Worm (Caenorhabditis elegans) whole organism, young adult: ENCODE results near the gene cpt-3.

Experiments
- D2030.7 ChIP-seq: fragments of 200-800 bp; sonication (Bioruptor generic); IDR thresholded peaks from 2 replicates; pipeline ENCODE4 v1.3.6; 2022; ENCODE audit warnings: missing genetic modification reagents, missing genetic modification characterization, missing compliant biosample characterization
- F10E7.11 ChIP-seq: sonication (generic microtip); optimal IDR thresholded peaks from 2 replicates; lab custom pipeline; 2017; ENCODE audit warnings: mild to moderate bottlenecking, missing genetic modification characterization, moderate library complexity, missing compliant biosample characterization
- F23B12.7 ChIP-seq: sonication (generic microtip); optimal IDR thresholded peaks from 2 replicates; lab custom pipeline; 2017; ENCODE audit warnings: missing genetic modification characterization, mild to moderate bottlenecking, missing compliant biosample characterization, antibody characterized with exemption, moderate library complexity; ENCODE audit not compliant: insufficient read depth
- F52B5.7 ChIP-seq: sonication (generic microtip); optimal IDR thresholded peaks from 2 replicates; lab custom pipeline; 2016; ENCODE audit warnings: mild to moderate bottlenecking, missing genetic modification characterization, missing compliant biosample characterization
- K12H6.12 ChIP-seq: fragments of 200-800 bp; sonication (Bioruptor generic); optimal IDR thresholded peaks from 2 replicates; lab custom pipeline; 2018; ENCODE audit warnings: mild to moderate bottlenecking, missing genetic modification characterization, missing compliant biosample characterization
- Y67H2A.10 ChIP-seq: fragments of 200-800 bp; sonication (Bioruptor generic); conservative IDR thresholded peaks from 2 replicates; pipeline ENCODE4 v1.3.6; 2022; ENCODE audit warnings: missing genetic modification reagents, missing genetic modification characterization, missing compliant biosample characterization
- Y79H2A.3 ChIP-seq: fragments of 200-800 bp; sonication (Bioruptor generic); conservative IDR thresholded peaks from 2 replicates; pipeline ENCODE4 v1.3.6; 2022; ENCODE audit warnings: missing genetic modification reagents, missing genetic modification characterization, missing compliant biosample characterization
- Y95B8A.8 ChIP-seq: fragments of 200-800 bp; sonication (Bioruptor generic); IDR thresholded peaks from 2 replicates; pipeline ENCODE4 v1.3.6; 2022; ENCODE audit warnings: missing genetic modification reagents, missing genetic modification characterization, missing compliant biosample characterization
- ZK185.1 ChIP-seq: sonication (generic microtip); optimal IDR thresholded peaks from 2 replicates; lab custom pipeline; 2016; ENCODE audit warnings: mild to moderate bottlenecking, missing genetic modification characterization, missing compliant biosample characterization; ENCODE audit not compliant: poor library complexity, severe bottlenecking
- akir-1 ChIP-seq: fragments of 200-800 bp; sonication (Bioruptor generic); optimal IDR thresholded peaks from 2 replicates; lab custom pipeline; 2018; ENCODE audit warnings: mild to moderate bottlenecking, missing genetic modification characterization, moderate library complexity, missing compliant biosample characterization
- ama-1 ChIP-seq, 3 experiments: fragments of 150-350 bp in 1 of 3; sonication (generic microtip) in 2 of 3; optimal IDR thresholded peaks; 2 replicates each; lab custom pipeline; 2014 to 2018; ENCODE audit warnings: missing biosample characterization in 2 of 3, missing genetic modification characterization in 2 of 3, missing genetic modification reagents in 2 of 3
- aptf-2 ChIP-seq: fragments of 200-800 bp; sonication (Bioruptor generic); conservative IDR thresholded peaks from 2 replicates; pipeline ENCODE4 v1.3.6; 2022; ENCODE audit warnings: missing genetic modification reagents, missing genetic modification characterization, missing compliant biosample characterization
- aptf-3 ChIP-seq: fragments of 200-800 bp; sonication (Bioruptor generic); IDR thresholded peaks from 2 replicates; pipeline ENCODE4 v1.3.6; 2022; ENCODE audit warnings: missing genetic modification characterization, missing compliant biosample characterization
- attf-5 ChIP-seq: fragments of 200-800 bp; sonication (Bioruptor generic); optimal IDR thresholded peaks from 2 replicates; lab custom pipeline; 2018; ENCODE audit warnings: mild to moderate bottlenecking, missing genetic modification characterization, missing compliant biosample characterization
- cebp-2 ChIP-seq: fragments of 200-800 bp; sonication (Bioruptor generic); IDR thresholded peaks from 2 replicates; pipeline ENCODE4 v1.3.6; 2022; ENCODE audit warnings: missing genetic modification characterization, missing compliant biosample characterization
- ceh-79 ChIP-seq: sonication (generic microtip); optimal IDR thresholded peaks from 2 replicates; lab custom pipeline; 2017; ENCODE audit warnings: mild to moderate bottlenecking, missing genetic modification characterization, missing compliant biosample characterization
- die-1 ChIP-seq: sonication (generic microtip); optimal IDR thresholded peaks from 2 replicates; lab custom pipeline; 2016; ENCODE audit warnings: missing genotype, mild to moderate bottlenecking, missing genetic modification characterization, missing compliant biosample characterization
- dox-1 ChIP-seq: fragments of 200-800 bp; sonication (Bioruptor generic); IDR thresholded peaks from 2 replicates; pipeline ENCODE4 v1.3.6; 2022; ENCODE audit warnings: missing genetic modification reagents, missing genetic modification characterization, missing compliant biosample characterization
- egl-18 ChIP-seq: fragments of 200-800 bp; sonication (Bioruptor generic); IDR thresholded peaks from 2 replicates; pipeline ENCODE4 v1.3.6; 2022; ENCODE audit warnings: missing genetic modification reagents, missing genetic modification characterization, missing compliant biosample characterization
- egrh-3 ChIP-seq: fragments of 200-800 bp; sonication (Bioruptor generic); IDR thresholded peaks from 2 replicates; pipeline ENCODE4 v1.3.6; 2022; ENCODE audit warnings: missing genetic modification reagents, missing genetic modification characterization, missing compliant biosample characterization
- fkh-3 ChIP-seq: sonication (generic microtip); optimal IDR thresholded peaks from 2 replicates; lab custom pipeline; 2016; ENCODE audit warnings: mild to moderate bottlenecking, missing genetic modification characterization, missing compliant biosample characterization
- hlh-26 ChIP-seq: fragments of 200-800 bp; sonication (Bioruptor generic); conservative IDR thresholded peaks from 2 replicates; pipeline ENCODE4 v1.3.6; 2022; ENCODE audit warnings: missing genetic modification reagents, missing genetic modification characterization, missing compliant biosample characterization
- hmg-1.2 ChIP-seq: fragments of 200-800 bp; sonication (Bioruptor generic); IDR thresholded peaks from 2 replicates; pipeline ENCODE4 v1.3.6; 2022; ENCODE audit warnings: missing genetic modification reagents, missing genetic modification characterization, missing compliant biosample characterization
- hmg-20 ChIP-seq: fragments of 200-800 bp; sonication (Bioruptor generic); IDR thresholded peaks from 2 replicates; pipeline ENCODE4 v1.3.6; 2022; ENCODE audit warnings: missing genetic modification reagents, missing genetic modification characterization, missing compliant biosample characterization
- let-607 ChIP-seq, 2 experiments: fragments of 200-800 bp in 1 of 2; sonication (Bioruptor generic) in 1 of 2; sonication (generic microtip) in 1 of 2; optimal IDR thresholded peaks; 2 replicates each; lab custom pipeline; 2016 to 2018; ENCODE audit warnings: mild to moderate bottlenecking in 2 of 2, missing compliant biosample characterization in 2 of 2, missing genetic modification characterization in 2 of 2, moderate library complexity in 2 of 2, missing genotype in 1 of 2
- lin-54 ChIP-seq: fragments of 200-800 bp; sonication (Bioruptor generic); optimal IDR thresholded peaks from 2 replicates; lab custom pipeline; 2018; ENCODE audit warnings: mild to moderate bottlenecking, missing genetic modification characterization, missing compliant biosample characterization
- madf-10 ChIP-seq: sonication (generic microtip); optimal IDR thresholded peaks from 2 replicates; lab custom pipeline; 2016; ENCODE audit warnings: mild to moderate bottlenecking, missing genetic modification characterization, missing compliant biosample characterization
- madf-3 ChIP-seq: fragments of 200-800 bp; sonication (Bioruptor generic); IDR thresholded peaks from 2 replicates; pipeline ENCODE4 v1.3.6; 2022; ENCODE audit warnings: missing genetic modification reagents, missing genetic modification characterization, missing compliant biosample characterization
- madf-6 ChIP-seq: fragments of 200-800 bp; sonication (Bioruptor generic); IDR thresholded peaks from 2 replicates; pipeline ENCODE4 v1.3.6; 2022; ENCODE audit warnings: missing genetic modification reagents, missing genetic modification characterization, missing compliant biosample characterization
- mcd-1 ChIP-seq: fragments of 200-800 bp; sonication (Bioruptor generic); IDR thresholded peaks from 2 replicates; pipeline ENCODE4 v1.3.6; 2022; ENCODE audit warnings: missing genetic modification reagents, missing genetic modification characterization, missing compliant biosample characterization
- nfya-1 ChIP-seq: sonication (generic microtip); optimal IDR thresholded peaks from 2 replicates; lab custom pipeline; 2017; ENCODE audit warnings: antibody characterized with exemption, missing compliant biosample characterization, missing genetic modification characterization, borderline replicate concordance; ENCODE audit not compliant: insufficient read depth
- nfyb-1 ChIP-seq: fragments of 200-800 bp; sonication (Bioruptor generic); IDR thresholded peaks from 2 replicates; pipeline ENCODE4 v1.3.6; 2022; ENCODE audit warnings: missing genetic modification reagents, missing genetic modification characterization, missing compliant biosample characterization
- nhr-120 ChIP-seq: fragments of 200-800 bp; sonication (Bioruptor generic); IDR thresholded peaks from 2 replicates; pipeline ENCODE4 v1.3.6; 2022; ENCODE audit warnings: missing genetic modification characterization, missing compliant biosample characterization
- pha-4 ChIP-seq: fragments of 150-350 bp; sonication (generic microtip); optimal IDR thresholded peaks from 2 replicates; lab custom pipeline; 2014; ENCODE audit warnings: missing biosample characterization, missing genetic modification reagents, missing genetic modification characterization
- rec-8 ChIP-seq, 2 experiments: sonication (generic microtip); optimal IDR thresholded peaks; 2 replicates each; lab custom pipeline; 2016; ENCODE audit warnings: mild to moderate bottlenecking in 2 of 2, missing genetic modification characterization in 2 of 2, missing genetic modification reagents in 2 of 2, missing genotype in 2 of 2, missing biosample characterization in 1 of 2, missing compliant biosample characterization in 1 of 2, moderate library complexity in 1 of 2
- repo-1 ChIP-seq: sonication (generic microtip); optimal IDR thresholded peaks from 2 replicates; lab custom pipeline; 2017; ENCODE audit warnings: mild to moderate bottlenecking, missing genetic modification characterization, missing compliant biosample characterization
- snpc-3.4 ChIP-seq: sonication (generic microtip); optimal IDR thresholded peaks from 2 replicates; lab custom pipeline; 2017; ENCODE audit warnings: missing genetic modification characterization, mild to moderate bottlenecking, missing compliant biosample characterization, antibody characterized with exemption, moderate library complexity, missing genotype, missing genetic modification reagents
- somi-1 ChIP-seq: fragments of 200-800 bp; sonication (Bioruptor generic); optimal IDR thresholded peaks from 2 replicates; lab custom pipeline; 2018; ENCODE audit warnings: mild to moderate bottlenecking, missing genetic modification characterization, missing compliant biosample characterization
- sptf-2 ChIP-seq: fragments of 200-800 bp; sonication (Bioruptor generic); optimal IDR thresholded peaks from 2 replicates; lab custom pipeline; 2018; ENCODE audit warnings: mild to moderate bottlenecking, missing genetic modification characterization, missing compliant biosample characterization
- tbp1 ChIP-seq: fragments of 200-800 bp; sonication (Bioruptor generic); optimal IDR thresholded peaks from 2 replicates; lab custom pipeline; 2018; ENCODE audit warnings: mild to moderate bottlenecking, missing genetic modification characterization, missing compliant biosample characterization
- tbx-9 ChIP-seq: sonication (generic microtip); optimal IDR thresholded peaks from 2 replicates; lab custom pipeline; 2016; ENCODE audit warnings: borderline replicate concordance, missing genetic modification characterization, inconsistent platforms, missing compliant biosample characterization
- zfh-2 ChIP-seq: fragments of 200-800 bp; sonication (Bioruptor generic); conservative IDR thresholded peaks from 2 replicates; pipeline ENCODE4 v1.3.6; 2022; ENCODE audit warnings: missing genetic modification reagents, missing genetic modification characterization, missing compliant biosample characterization
- ztf-25 ChIP-seq: fragments of 200-800 bp; sonication (Bioruptor generic); IDR thresholded peaks from 2 replicates; pipeline ENCODE4 v1.3.6; 2022; ENCODE audit warnings: missing genetic modification reagents, missing genetic modification characterization, missing compliant biosample characterization
- ztf-26 ChIP-seq: sonication (generic microtip); optimal IDR thresholded peaks from 2 replicates; lab custom pipeline; 2017; ENCODE audit warnings: missing genetic modification characterization, missing compliant biosample characterization
- ztf-28 ChIP-seq: fragments of 200-800 bp; sonication (Bioruptor generic); IDR thresholded peaks from 2 replicates; pipeline ENCODE4 v1.3.6; 2022; ENCODE audit warnings: missing genetic modification reagents, missing genetic modification characterization, missing compliant biosample characterization
- ztf-6 ChIP-seq: fragments of 200-800 bp; sonication (Bioruptor generic); IDR thresholded peaks from 2 replicates; pipeline ENCODE4 v1.3.6; 2022; ENCODE audit warnings: missing genetic modification reagents, missing genetic modification characterization, missing compliant biosample characterization

The cpt-3 gene

ce11 chrIII:2101895-2102345 lies 19.3 kb downstream of the cpt-3 start, which contains the start of gene ppk-2 (continued):
- TF ChIP-seq sptf-2 (no peak), ama-1 (optimal IDR thresholded peaks at IDR 0.05; lab: Kevin White, UChicago) (no peak), ama-1 (GFP tag; optimal IDR thresholded peaks at IDR 0.05; lab: Kevin White, UChicago) (no peak), Y79H2A.3 (GFP tag; lab: Robert Waterston, UW) (no peak), nhr-120 (GFP tag; lab: Robert Waterston, UW) (no peak), attf-5 (GFP tag; lab: Kevin White, UChicago) (no peak), ZK185.1 (no peak), mcd-1 (GFP tag; lab: Robert Waterston, UW) (peak; percentile 63; the same call in 1 of the 2 replicates), hmg-20 (GFP tag; lab: Robert Waterston, UW) (no peak), madf-3 (GFP tag; lab: Robert Waterston, UW) (no peak), aptf-2 (no peak), D2030.7 (GFP tag; lab: Robert Waterston, UW) (peak; percentile 71), pha-4 (no peak), dox-1 (GFP tag; lab: Robert Waterston, UW) (no peak), aptf-3 (GFP tag; lab: Robert Waterston, UW) (no peak), let-607 (tag; optimal IDR thresholded peaks at IDR 0.05; lab: Kevin White, UChicago) (no peak), ztf-28 (GFP tag; lab: Robert Waterston, UW) (no peak), Y95B8A.8 (GFP tag; lab: Robert Waterston, UW) (no peak), ztf-26 (no peak), rec-8 (tag; optimal IDR thresholded peaks at IDR 0.05; lab: Kevin White, UChicago) (no peak), F52B5.7 (no peak), ceh-79 (tag; lab: Kevin White, UChicago) (no peak), repo-1 (no peak), ztf-25 (GFP tag; lab: Robert Waterston, UW) (no peak), ztf-6 (GFP tag; lab: Robert Waterston, UW) (no peak), snpc-3.4 (tag; lab: Kevin White, UChicago) (peak; percentile 16), nfya-1 (no peak), somi-1 (GFP tag; lab: Kevin White, UChicago) (no peak)

ce11 chrIII:2105935-2106334 lies 23.3 kb downstream of the cpt-3 start:
- TF ChIP-seq madf-6 (no peak), madf-10 (tag; lab: Kevin White, UChicago) (no peak), hmg-1.2 (GFP tag; lab: Robert Waterston, UW) (no peak), zfh-2 (GFP tag; lab: Robert Waterston, UW) (peak; percentile 80), Y67H2A.10 (GFP tag; lab: Robert Waterston, UW) (no peak), egrh-3 (GFP tag; lab: Robert Waterston, UW) (peak; percentile 15; the same call in 1 of the 2 replicates), F23B12.7 (tag; lab: Kevin White, UChicago) (no peak)

ce11 chrIII:2110249-2110648 lies 27.6 kb downstream of the cpt-3 start, which contains the start of gene Y48G9A.7:
TSS of gene Y48G9A.7 (plus strand) at chrIII:2110549.
- TF ChIP-seq hlh-26 (GFP tag; lab: Robert Waterston, UW): no peak
- no peak for TF ChIP-seq die-1
- TF ChIP-seq tbp1: no peak
- TF ChIP-seq akir-1 (GFP tag; lab: Kevin White, UChicago): no peak
- TF ChIP-seq K12H6.12 (tag; lab: Kevin White, UChicago): no peak
- no peak for TF ChIP-seq snpc-3.4 (tag; lab: Kevin White, UChicago)
- no peak for TF ChIP-seq sptf-2
- no peak for TF ChIP-seq egl-18
- no peak for TF ChIP-seq nfyb-1
- no peak for TF ChIP-seq ceh-79 (tag; lab: Kevin White, UChicago)
- TF ChIP-seq F10E7.11 (tag; lab: Kevin White, UChicago): no peak
- TF ChIP-seq F52B5.7: no peak
- no peak for TF ChIP-seq fkh-3
- no peak for TF ChIP-seq dox-1 (GFP tag; lab: Robert Waterston, UW)
- TF ChIP-seq lin-54: no peak
- TF ChIP-seq cebp-2 (GFP tag; lab: Robert Waterston, UW): no peak
- no peak for TF ChIP-seq tbx-9 (tag; lab: Kevin White, UChicago)
- TF ChIP-seq aptf-3 (GFP tag; lab: Robert Waterston, UW): no peak
- no peak for TF ChIP-seq somi-1 (GFP tag; lab: Kevin White, UChicago)
- TF ChIP-seq, all 124 proteins: peak for 0
